Worm (Caenorhabditis elegans) whole organism, L1 larva: ENCODE measurements around the gene plpp-1.2.

Experiments
- F16B12.6 ChIP-seq: fragments of 150-350 bp; optimal IDR thresholded peaks from 2 replicates; lab custom pipeline; 2014; ENCODE audit warnings: missing biosample characterization, missing genetic modification characterization
- aly-2 ChIP-seq: fragments of 150-350 bp; optimal IDR thresholded peaks from 2 replicates; lab custom pipeline; 2014; ENCODE audit warnings: missing biosample characterization, missing genetic modification characterization
- blmp-1 ChIP-seq: fragments of 150-350 bp; optimal IDR thresholded peaks from 2 replicates; lab custom pipeline; 2014; ENCODE audit warnings: missing biosample characterization, missing genetic modification characterization
- ceh-63 ChIP-seq: fragments of 200-800 bp; sonication (Bioruptor generic); optimal IDR thresholded peaks from 2 replicates; lab custom pipeline; 2018; ENCODE audit warnings: mild to moderate bottlenecking, missing genetic modification characterization, missing compliant biosample characterization
- ceh-8 ChIP-seq: fragments of 200-800 bp; sonication (Bioruptor generic); optimal IDR thresholded peaks from 2 replicates; lab custom pipeline; 2018; ENCODE audit warnings: mild to moderate bottlenecking, missing genetic modification characterization, moderate library complexity, missing compliant biosample characterization
- ceh-88 ChIP-seq: fragments of 200-800 bp; sonication (Bioruptor generic); IDR thresholded peaks from 2 replicates; pipeline ENCODE4 v1.3.6; 2022; ENCODE audit warnings: missing genetic modification characterization, missing compliant biosample characterization
- ceh-90 ChIP-seq: sonication (generic microtip); optimal IDR thresholded peaks from 2 replicates; lab custom pipeline; 2016; ENCODE audit warnings: missing genetic modification characterization, missing compliant biosample characterization
- dsc-1 ChIP-seq: sonication (generic microtip); optimal IDR thresholded peaks from 2 replicates; lab custom pipeline; 2016; ENCODE audit warnings: mild to moderate bottlenecking, missing genetic modification characterization, missing compliant biosample characterization
- egl-13 ChIP-seq: sonication (generic microtip); optimal IDR thresholded peaks from 2 replicates; lab custom pipeline; 2016; ENCODE audit warnings: missing genotype, missing genetic modification reagents, missing genetic modification characterization, missing compliant biosample characterization
- fkh-10 ChIP-seq: sonication (generic microtip); optimal IDR thresholded peaks from 2 replicates; lab custom pipeline; 2017; ENCODE audit warnings: missing biosample characterization, missing genetic modification reagents, missing genetic modification characterization
- hlh-4 ChIP-seq: sonication (generic microtip); optimal IDR thresholded peaks from 2 replicates; lab custom pipeline; 2016; ENCODE audit warnings: mild to moderate bottlenecking, missing genetic modification characterization, missing compliant biosample characterization
- isw-1 ChIP-seq: fragments of 200-800 bp; sonication (Bioruptor generic); IDR thresholded peaks from 2 replicates; pipeline ENCODE4 v1.3.6; 2022; ENCODE audit warnings: missing genetic modification characterization, missing compliant biosample characterization
- jun-1 ChIP-seq: fragments of 150-350 bp; optimal IDR thresholded peaks from 2 replicates; lab custom pipeline; 2014; ENCODE audit warnings: missing biosample characterization, missing genetic modification reagents, missing genetic modification characterization
- lin-14 ChIP-seq: fragments of 200-800 bp; sonication (Bioruptor generic); optimal IDR thresholded peaks from 2 replicates; lab custom pipeline; 2018; ENCODE audit warnings: mild to moderate bottlenecking, missing genetic modification characterization, moderate library complexity, missing compliant biosample characterization
- lin-15B ChIP-seq: fragments of 150-350 bp; sonication (generic microtip); optimal IDR thresholded peaks from 3 replicates; lab custom pipeline; 2014; ENCODE audit warnings: missing biosample characterization, missing genetic modification characterization
- lin-35 ChIP-seq, 2 experiments: fragments of 150-350 bp; optimal IDR thresholded peaks; 2 replicates each; lab custom pipeline; 2014; ENCODE audit warnings: missing biosample characterization in 2 of 2, missing genetic modification characterization in 2 of 2, missing genetic modification reagents in 2 of 2
- lin-39 ChIP-seq: fragments of 150-350 bp; optimal IDR thresholded peaks from 2 replicates; lab custom pipeline; 2014; ENCODE audit warnings: missing biosample characterization, missing genetic modification reagents, missing genetic modification characterization
- lir-3 ChIP-seq: sonication (generic microtip); optimal IDR thresholded peaks from 2 replicates; lab custom pipeline; 2016; ENCODE audit warnings: mild to moderate bottlenecking, missing genetic modification characterization, moderate library complexity, missing compliant biosample characterization; ENCODE audit not compliant: poor library complexity
- mef-2 ChIP-seq: fragments of 150-350 bp; optimal IDR thresholded peaks from 2 replicates; lab custom pipeline; 2014; ENCODE audit warnings: missing biosample characterization, missing genetic modification characterization
- nhr-11 ChIP-seq: fragments of 150-350 bp; optimal IDR thresholded peaks from 2 replicates; lab custom pipeline; 2014; ENCODE audit warnings: missing biosample characterization, missing genetic modification characterization
- nhr-12 ChIP-seq: sonication (generic microtip); optimal IDR thresholded peaks from 2 replicates; lab custom pipeline; 2017; ENCODE audit warnings: missing biosample characterization, missing genetic modification characterization
- nhr-84 ChIP-seq: sonication (generic microtip); optimal IDR thresholded peaks from 2 replicates; lab custom pipeline; 2017; ENCODE audit warnings: missing biosample characterization, missing genetic modification characterization
- nhr-90 ChIP-seq: sonication (generic microtip); optimal IDR thresholded peaks from 2 replicates; lab custom pipeline; 2016; ENCODE audit warnings: mild to moderate bottlenecking, missing genetic modification characterization, missing compliant biosample characterization; ENCODE audit not compliant: poor library complexity
- pax-3 ChIP-seq: fragments of 200-800 bp; sonication (Bioruptor generic); optimal IDR thresholded peaks from 2 replicates; lab custom pipeline; 2018; ENCODE audit warnings: mild to moderate bottlenecking, missing genetic modification characterization, moderate library complexity, missing compliant biosample characterization
- rnt-1 ChIP-seq: sonication (generic microtip); optimal IDR thresholded peaks from 2 replicates; lab custom pipeline; 2016; ENCODE audit warnings: mild to moderate bottlenecking, missing genetic modification characterization, moderate library complexity, missing compliant biosample characterization
- skn-1 ChIP-seq: fragments of 150-350 bp; optimal IDR thresholded peaks from 2 replicates; lab custom pipeline; 2014; ENCODE audit warnings: missing biosample characterization, missing genetic modification characterization
- snu-23 ChIP-seq: sonication (generic microtip); optimal IDR thresholded peaks from 2 replicates; lab custom pipeline; 2016; ENCODE audit warnings: missing genetic modification characterization, missing compliant biosample characterization
- sptf-1 ChIP-seq: fragments of 150-350 bp; optimal IDR thresholded peaks from 2 replicates; lab custom pipeline; 2014; ENCODE audit warnings: missing biosample characterization, missing genetic modification characterization
- sup-37 ChIP-seq: fragments of 200-800 bp; sonication (Bioruptor generic); optimal IDR thresholded peaks from 2 replicates; lab custom pipeline; 2018; ENCODE audit warnings: mild to moderate bottlenecking, missing genetic modification characterization, missing compliant biosample characterization
- tlp-1 ChIP-seq: fragments of 150-350 bp; optimal IDR thresholded peaks from 2 replicates; lab custom pipeline; 2014; ENCODE audit warnings: missing biosample characterization, missing genetic modification characterization
- unc-30 ChIP-seq: sonication (generic microtip); optimal IDR thresholded peaks from 2 replicates; lab custom pipeline; 2017; ENCODE audit warnings: missing biosample characterization, missing genetic modification characterization
- zip-4 ChIP-seq: fragments of 200-800 bp; sonication (Bioruptor generic); optimal IDR thresholded peaks from 2 replicates; lab custom pipeline; 2018; ENCODE audit warnings: mild to moderate bottlenecking, missing genetic modification characterization, moderate library complexity, missing compliant biosample characterization
- ztf-11 ChIP-seq, 2 experiments: sonication (generic microtip); optimal IDR thresholded peaks; 2 replicates each; lab custom pipeline; 2016 to 2017; ENCODE audit warnings: missing genetic modification characterization in 2 of 2, missing biosample characterization in 1 of 2, missing compliant biosample characterization in 1 of 2
- ztf-4 ChIP-seq: fragments of 150-350 bp; optimal IDR thresholded peaks from 2 replicates; lab custom pipeline; 2014; ENCODE audit warnings: missing biosample characterization, missing genetic modification characterization

Gene plpp-1.2

DNA sequence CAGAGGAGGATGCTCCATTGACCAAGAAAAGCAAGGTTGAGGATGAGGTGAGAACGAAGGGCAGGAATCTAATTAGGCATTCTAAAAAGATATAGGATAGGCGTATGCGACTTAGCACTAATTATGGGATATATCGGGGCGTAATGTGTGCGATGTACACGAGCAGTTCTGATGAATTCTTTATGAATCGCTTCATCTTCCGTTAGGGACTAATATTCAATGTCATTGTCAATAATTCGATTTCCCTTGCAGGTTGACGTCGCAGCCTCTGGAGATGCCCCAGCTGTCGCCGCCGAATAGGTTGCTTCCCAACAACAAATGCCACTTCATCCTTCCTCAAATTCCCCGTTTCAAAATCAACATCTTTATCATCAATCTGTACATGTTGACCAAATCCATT, 7.9 kb downstream of the plpp-1.2 start:
- TF ChIP-seq jun-1: no peak
- no peak for TF ChIP-seq aly-2
- no peak for TF ChIP-seq ceh-90 (tag; lab: Kevin White, UChicago)
- TF ChIP-seq ceh-63 (GFP tag; lab: Kevin White, UChicago): no peak
- TF ChIP-seq dsc-1 (tag; lab: Kevin White, UChicago): no peak
- TF ChIP-seq F16B12.6 (tag; lab: Kevin White, UChicago): no peak
- TF ChIP-seq zip-4 (GFP tag; lab: Kevin White, UChicago): no peak
- no peak for TF ChIP-seq isw-1
- no peak for TF ChIP-seq nhr-90 (tag; lab: Kevin White, UChicago)

DNA sequence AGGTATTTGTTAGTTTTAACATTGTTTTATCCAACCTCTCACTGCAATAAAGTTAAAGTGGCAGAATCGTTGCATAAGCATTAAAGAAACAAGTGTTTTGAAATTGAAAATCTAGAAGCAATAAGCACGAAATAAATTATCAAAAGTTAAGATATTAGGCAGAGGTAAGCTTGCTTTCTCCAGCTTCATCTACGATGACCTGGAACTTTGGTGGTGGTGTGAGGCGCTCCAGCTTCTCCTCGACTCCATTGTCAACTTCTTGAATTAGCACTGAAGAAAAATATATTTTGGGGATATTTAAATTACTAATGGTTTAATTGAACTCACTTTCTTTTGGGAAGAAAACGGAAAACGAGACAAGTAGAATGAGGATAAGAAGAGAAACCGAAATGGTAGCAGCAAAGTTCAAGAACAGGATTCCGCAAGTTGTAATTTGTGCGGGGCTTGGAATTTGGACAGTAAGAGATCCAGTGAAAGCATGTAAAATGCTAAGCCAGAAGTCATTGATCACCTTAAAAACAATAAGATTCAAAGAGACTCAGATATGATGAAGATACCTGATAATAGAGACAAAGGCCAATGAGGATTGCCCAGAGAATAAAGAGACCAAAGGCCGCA, 8.5 kb downstream of the plpp-1.2 start:
- no peak for TF ChIP-seq snu-23
- peak; percentile 14 for TF ChIP-seq ztf-4 (tag; lab: Kevin White, UChicago)
- peak; percentile 2 for TF ChIP-seq blmp-1 (tag; lab: Kevin White, UChicago)

DNA sequence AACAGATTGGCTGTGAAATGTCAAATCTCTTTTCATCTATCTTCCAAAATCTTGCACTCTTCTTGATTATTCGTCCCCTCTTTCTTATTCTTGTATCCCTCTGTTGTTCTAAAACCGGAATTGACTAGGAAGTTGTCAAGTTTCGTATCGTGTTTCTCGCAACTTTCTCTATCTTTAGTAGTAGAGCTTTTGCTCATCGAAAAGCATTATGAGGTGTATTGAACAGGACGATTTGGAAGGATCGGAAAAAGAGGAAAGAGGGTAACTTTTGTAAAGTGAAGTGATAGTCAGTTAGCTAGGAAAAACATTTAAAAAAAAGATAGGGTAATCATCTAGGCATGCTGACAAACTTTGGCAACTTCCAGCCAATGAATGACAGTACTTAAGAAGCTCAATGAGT, 11.2 kb downstream of the plpp-1.2 start:
- TF ChIP-seq hlh-4 (tag; lab: Kevin White, UChicago): no peak
- TF ChIP-seq unc-30 (tag; lab: Kevin White, UChicago): no peak
- TF ChIP-seq ceh-63 (GFP tag; lab: Kevin White, UChicago): no peak
- no peak for TF ChIP-seq lin-39 (tag; lab: Kevin White, UChicago)
- no peak for TF ChIP-seq lin-35 (GFP tag; optimal IDR thresholded peaks at IDR 0.05; lab: Kevin White, UChicago)
- TF ChIP-seq sup-37: no peak
- no peak for TF ChIP-seq lir-3
- TF ChIP-seq lin-15B (tag; lab: Kevin White, UChicago): no peak
- TF ChIP-seq egl-13 (tag; lab: Kevin White, UChicago): no peak
- no peak for TF ChIP-seq rnt-1 (tag; lab: Kevin White, UChicago)
- TF ChIP-seq pax-3 (tag; lab: Kevin White, UChicago): no peak
- no peak for TF ChIP-seq snu-23
- no peak for TF ChIP-seq tlp-1 (tag; lab: Kevin White, UChicago)
- TF ChIP-seq ceh-88 (GFP tag; lab: Robert Waterston, UW): no peak
- TF ChIP-seq ceh-8 (GFP tag; lab: Kevin White, UChicago): no peak
- no peak for TF ChIP-seq ztf-11 (tag; optimal IDR thresholded peaks at IDR 0.05; lab: Kevin White, UChicago)
- TF ChIP-seq nhr-12 (tag; lab: Kevin White, UChicago): no peak
- TF ChIP-seq nhr-11 (tag; lab: Kevin White, UChicago): no peak
- TF ChIP-seq mef-2 (tag; lab: Kevin White, UChicago): no peak

DNA sequence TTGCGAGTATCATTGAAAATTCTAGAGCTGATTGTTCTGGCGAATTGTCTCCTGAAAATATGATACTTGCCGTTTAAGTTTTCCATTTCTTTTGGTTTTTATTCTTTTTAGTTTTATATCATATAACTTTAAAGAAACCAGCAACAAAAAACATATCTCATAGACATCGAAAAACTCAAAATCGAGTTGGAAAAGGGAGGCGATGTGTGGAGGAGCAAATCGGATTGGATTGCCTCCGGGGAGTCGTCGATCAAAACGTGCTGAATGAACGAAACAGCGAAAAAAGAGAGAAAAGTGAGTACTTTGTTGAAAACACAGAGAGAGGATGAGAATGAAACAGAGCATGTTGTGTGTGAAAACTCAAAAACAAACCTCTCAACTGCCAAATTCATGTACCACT, 11.9 kb downstream of the plpp-1.2 start:
- TF ChIP-seq lin-14 (GFP tag; lab: Kevin White, UChicago) (peak; percentile 58), lin-35 (GFP tag; optimal IDR thresholded peaks at IDR 0.05; lab: Kevin White, UChicago) (no peak)

DNA sequence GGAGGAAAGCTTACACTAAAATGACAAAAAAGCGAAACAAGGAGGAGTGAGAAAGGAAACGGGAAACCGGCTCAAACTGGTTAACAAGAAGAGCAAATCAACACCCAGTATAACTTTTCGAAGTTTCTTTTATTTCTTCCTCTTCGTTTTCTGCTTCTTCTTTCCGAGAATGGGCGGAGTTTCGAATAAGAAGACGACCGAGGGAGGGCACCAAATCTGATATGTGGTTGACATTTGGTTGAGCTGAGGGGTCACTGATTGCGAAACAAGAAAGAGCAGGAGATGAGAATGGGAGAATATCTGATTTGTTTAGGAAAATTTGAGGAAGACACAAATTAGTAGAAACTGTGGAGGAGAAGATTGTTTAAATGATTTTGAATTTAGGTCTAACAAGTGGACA, 13.3 kb downstream of the plpp-1.2 start:
- TF ChIP-seq lin-14 (GFP tag; lab: Kevin White, UChicago): peak; percentile 59
- TF ChIP-seq fkh-10 (GFP tag; lab: Kevin White, UChicago): peak; percentile 44
- TF ChIP-seq ceh-8 (GFP tag; lab: Kevin White, UChicago): no peak

DNA sequence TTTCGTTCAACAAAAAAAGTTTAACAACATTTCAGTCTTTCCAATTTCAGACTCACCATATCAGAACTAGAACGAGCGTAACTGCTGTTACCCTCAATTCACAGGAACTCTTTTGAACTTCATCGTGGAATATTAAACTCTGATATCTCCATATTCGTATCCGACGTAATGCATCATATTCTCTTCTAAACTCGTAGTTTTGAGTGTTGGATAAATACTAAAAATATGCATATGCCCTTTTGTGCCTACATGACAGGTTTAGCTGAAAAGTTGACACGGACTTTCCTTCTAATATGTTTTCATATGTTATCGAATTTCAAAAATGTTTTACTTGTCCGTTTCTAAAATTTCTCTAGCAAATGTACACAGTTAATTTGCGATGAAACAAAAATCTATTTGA, 13.8 kb downstream of the plpp-1.2 start, which contains the start of gene twk-49:
twk-49 (minus strand) TSS at position 101 of the 400 bp plus-strand sequence.
- TF ChIP-seq nhr-11 (tag; lab: Kevin White, UChicago): no peak
- no peak for TF ChIP-seq dsc-1 (tag; lab: Kevin White, UChicago)
- TF ChIP-seq nhr-12 (tag; lab: Kevin White, UChicago): no peak
- no peak for TF ChIP-seq sptf-1 (tag; lab: Kevin White, UChicago)
- no peak for TF ChIP-seq skn-1
- TF ChIP-seq zip-4 (GFP tag; lab: Kevin White, UChicago): no peak
- TF ChIP-seq tlp-1 (tag; lab: Kevin White, UChicago): no peak
- no peak for TF ChIP-seq mef-2 (tag; lab: Kevin White, UChicago)
- TF ChIP-seq ceh-88 (GFP tag; lab: Robert Waterston, UW): no peak
- no peak for TF ChIP-seq nhr-84
